Fruit fly (Drosophila melanogaster) whole organism, embryonic: Measurements from ENCODE around the gene Slimp.

Experiments used
- Atf3 ChIP-seq: fragments of 200-800 bp; sonication (Bioruptor generic); optimal IDR thresholded peaks from 3 replicates; lab custom pipeline; 2016; ENCODE audit warnings: missing biosample characterization, missing genetic modification characterization
- CG10321 ChIP-seq: fragments of 200-800 bp; sonication (Bioruptor generic); IDR thresholded peaks from 2 replicates; pipeline ENCODE4 v1.3.6; 2022; ENCODE audit warnings: missing biosample characterization, missing genetic modification characterization
- CG10543 ChIP-seq: fragments of 200-800 bp; sonication (Bioruptor generic); optimal IDR thresholded peaks from 3 replicates; lab custom pipeline; 2017; ENCODE audit warnings: missing biosample characterization, mild to moderate bottlenecking, missing genetic modification characterization, moderate library complexity
- CG11247 ChIP-seq: fragments of 200-800 bp; sonication (Bioruptor generic); IDR thresholded peaks from 2 replicates; pipeline ENCODE4 v1.3.6; 2022; ENCODE audit warnings: missing biosample characterization, missing genetic modification characterization
- CG11560 ChIP-seq: fragments of 200-800 bp; sonication (Bioruptor generic); IDR thresholded peaks from 3 replicates; pipeline ENCODE4 v1.3.6; 2022; ENCODE audit warnings: missing biosample characterization, missing genetic modification characterization
- CG12104 ChIP-seq: fragments of 200-800 bp; sonication (Bioruptor generic); optimal IDR thresholded peaks from 3 replicates; lab custom pipeline; 2016; ENCODE audit warnings: missing biosample characterization, missing genetic modification characterization
- CG12219 ChIP-seq: fragments of 200-800 bp; sonication (Bioruptor generic); optimal IDR thresholded peaks from 3 replicates; lab custom pipeline; 2018; ENCODE audit warnings: missing biosample characterization, mild to moderate bottlenecking, missing genetic modification characterization
- CG12769 ChIP-seq: fragments of 200-800 bp; sonication (Bioruptor generic); optimal IDR thresholded peaks from 2 replicates; lab custom pipeline; 2019; ENCODE audit warnings: missing biosample characterization, mild to moderate bottlenecking, missing genetic modification characterization, moderate library complexity
- CG13123 ChIP-seq: fragments of 200-800 bp; sonication (Bioruptor generic); optimal IDR thresholded peaks from 2 replicates; lab custom pipeline; 2016; ENCODE audit warnings: missing biosample characterization, missing genetic modification characterization
- CG15011 ChIP-seq: fragments of 200-800 bp; sonication (Bioruptor generic); optimal IDR thresholded peaks from 3 replicates; lab custom pipeline; 2018; ENCODE audit warnings: missing biosample characterization, mild to moderate bottlenecking, missing genetic modification characterization
- CG1603 ChIP-seq: fragments of 200-800 bp; sonication (Bioruptor generic); optimal IDR thresholded peaks from 2 replicates; lab custom pipeline; 2019; ENCODE audit warnings: missing biosample characterization, mild to moderate bottlenecking, missing genetic modification characterization, moderate library complexity
- CG16779 ChIP-seq: fragments of 200-800 bp; sonication (Bioruptor generic); IDR thresholded peaks from 2 replicates; pipeline ENCODE4 v1.3.6; 2022; ENCODE audit warnings: missing biosample characterization, missing genetic modification characterization
- CG16863 ChIP-seq: fragments of 200-800 bp; sonication (Bioruptor generic); optimal IDR thresholded peaks from 3 replicates; lab custom pipeline; 2016; ENCODE audit warnings: missing biosample characterization, missing genetic modification characterization
- CG17612 ChIP-seq: fragments of 200-800 bp; sonication (Bioruptor generic); IDR thresholded peaks from 2 replicates; pipeline ENCODE4 v1.3.6; 2022; ENCODE audit warnings: missing biosample characterization, missing genetic modification characterization
- CG18476 ChIP-seq: fragments of 200-800 bp; sonication (Bioruptor generic); optimal IDR thresholded peaks from 2 replicates; lab custom pipeline; 2016; ENCODE audit warnings: missing biosample characterization, mild to moderate bottlenecking, missing genetic modification characterization
- CG3163 ChIP-seq: fragments of 200-800 bp; sonication (Bioruptor generic); optimal IDR thresholded peaks from 3 replicates; lab custom pipeline; 2016; ENCODE audit warnings: missing biosample characterization, missing genetic modification characterization
- CG34422 ChIP-seq: fragments of 200-800 bp; sonication (Bioruptor generic); IDR thresholded peaks from 3 replicates; pipeline ENCODE4 v1.3.6; 2022; ENCODE audit warnings: missing biosample characterization, missing genetic modification characterization
- CG4404 ChIP-seq: fragments of 200-800 bp; sonication (Bioruptor generic); IDR thresholded peaks from 2 replicates; pipeline ENCODE4 v1.3.6; 2022; ENCODE audit warnings: missing biosample characterization, missing genetic modification characterization
- CG4424 ChIP-seq: fragments of 200-800 bp; sonication (Bioruptor generic); optimal IDR thresholded peaks from 3 replicates; lab custom pipeline; 2016; ENCODE audit warnings: missing biosample characterization, missing genetic modification characterization
- CG4854 ChIP-seq: fragments of 200-800 bp; sonication (Bioruptor generic); optimal IDR thresholded peaks from 2 replicates; lab custom pipeline; 2016; ENCODE audit warnings: missing biosample characterization, missing genetic modification characterization, inconsistent platforms
- CG5180 ChIP-seq: fragments of 200-800 bp; sonication (Bioruptor generic); optimal IDR thresholded peaks from 3 replicates; lab custom pipeline; 2017; ENCODE audit warnings: missing biosample characterization, missing genetic modification characterization, mild to moderate bottlenecking, moderate library complexity, missing genetic modification reagents
- CG5953 ChIP-seq: fragments of 200-800 bp; sonication (Bioruptor generic); IDR thresholded peaks from 2 replicates; pipeline ENCODE4 v1.3.6; 2022; ENCODE audit warnings: missing biosample characterization, missing genetic modification characterization
- CG6175 ChIP-seq: fragments of 200-800 bp; sonication (Bioruptor generic); IDR thresholded peaks from 3 replicates; pipeline ENCODE4 v1.3.6; 2022; ENCODE audit warnings: missing biosample characterization, missing genetic modification characterization
- CG8388 ChIP-seq: fragments of 200-800 bp; sonication (Bioruptor generic); optimal IDR thresholded peaks from 2 replicates; lab custom pipeline; 2019; ENCODE audit warnings: missing biosample characterization, mild to moderate bottlenecking, missing genetic modification characterization, moderate library complexity
- CG8924 ChIP-seq: fragments of 200-800 bp; optimal IDR thresholded peaks from 3 replicates; lab custom pipeline; 2019; ENCODE audit warnings: missing biosample characterization, mild to moderate bottlenecking, missing genetic modification characterization, moderate library complexity
- CG9817 ChIP-seq: fragments of 200-800 bp; sonication (Bioruptor generic); optimal IDR thresholded peaks from 2 replicates; lab custom pipeline; 2018; ENCODE audit warnings: missing biosample characterization, mild to moderate bottlenecking, missing genetic modification characterization, moderate library complexity
- Dfd ChIP-seq, 2 experiments: fragments of >200 bp; optimal IDR thresholded peaks; 2 replicates each; lab custom pipeline; 2017; ENCODE audit warnings: missing biosample characterization in 2 of 2, missing genetic modification characterization in 2 of 2
- Ets65A ChIP-seq: fragments of 200-800 bp; sonication (Bioruptor generic); peaks from one replicate; lab custom pipeline; 2016; ENCODE audit warnings: missing biosample characterization, missing genetic modification characterization
- HLH4C ChIP-seq: fragments of 200-800 bp; sonication (Bioruptor generic); IDR thresholded peaks from 3 replicates; pipeline ENCODE4 v1.3.6; 2022; ENCODE audit warnings: missing biosample characterization, missing genetic modification characterization; ENCODE audit not compliant: partially characterized antibody
- Med ChIP-seq: fragments of 200-800 bp; sonication (Bioruptor generic); peaks from one replicate; lab custom pipeline; 2016; ENCODE audit warnings: missing biosample characterization, missing genetic modification characterization, mild to moderate bottlenecking, inconsistent platforms, moderate library complexity
- Mes4 ChIP-seq: fragments of 200-800 bp; sonication (Bioruptor generic); optimal IDR thresholded peaks from 2 replicates; lab custom pipeline; 2016; ENCODE audit warnings: missing biosample characterization, missing genetic modification characterization
- Rx ChIP-seq: fragments of 200-800 bp; sonication (Bioruptor generic); IDR thresholded peaks from 2 replicates; pipeline ENCODE4 v1.3.6; 2022; ENCODE audit warnings: missing biosample characterization, missing genetic modification characterization
- Sox102F ChIP-seq: fragments of 200-800 bp; sonication (Bioruptor generic); optimal IDR thresholded peaks from 2 replicates; lab custom pipeline; 2018; ENCODE audit warnings: missing biosample characterization, mild to moderate bottlenecking, missing genetic modification characterization, moderate library complexity
- Tbp ChIP-seq: fragments of >200 bp; optimal IDR thresholded peaks from 2 replicates; lab custom pipeline; 2018; ENCODE audit warnings: missing biosample characterization, missing genetic modification characterization
- ac ChIP-seq: fragments of 200-800 bp; sonication (Bioruptor generic); optimal IDR thresholded peaks from 3 replicates; lab custom pipeline; 2017; ENCODE audit warnings: missing biosample characterization, mild to moderate bottlenecking, missing genetic modification characterization
- bigmax ChIP-seq: fragments of 200-800 bp; sonication (Bioruptor generic); optimal IDR thresholded peaks from 2 replicates; lab custom pipeline; 2018; ENCODE audit warnings: missing biosample characterization, mild to moderate bottlenecking, missing genetic modification characterization
- danr ChIP-seq: fragments of 200-800 bp; sonication (Bioruptor generic); IDR thresholded peaks from 2 replicates; pipeline ENCODE4 v1.3.6; 2022; ENCODE audit warnings: missing biosample characterization, missing genetic modification characterization
- dati ChIP-seq: fragments of 200-800 bp; sonication (Bioruptor generic); IDR thresholded peaks from 2 replicates; pipeline ENCODE4 v1.3.6; 2022; ENCODE audit warnings: missing biosample characterization, missing genetic modification characterization
- dmrt99B ChIP-seq: fragments of 200-800 bp; sonication (Bioruptor generic); optimal IDR thresholded peaks from 2 replicates; lab custom pipeline; 2018; ENCODE audit warnings: missing biosample characterization, mild to moderate bottlenecking, missing genetic modification characterization, moderate library complexity
- eyg ChIP-seq: fragments of 200-800 bp; sonication (Bioruptor generic); optimal IDR thresholded peaks from 3 replicates; lab custom pipeline; 2016; ENCODE audit warnings: missing biosample characterization, missing genetic modification characterization
- gt ChIP-seq: fragments of 200-800 bp; sonication (Bioruptor generic); IDR thresholded peaks from 2 replicates; pipeline ENCODE4 v1.3.6; 2022; ENCODE audit warnings: missing biosample characterization, missing genetic modification characterization
- hb ChIP-seq: fragments of 200-800 bp; sonication (Bioruptor generic); IDR thresholded peaks from 3 replicates; pipeline ENCODE4 v1.3.6; 2022; ENCODE audit warnings: missing biosample characterization, missing genetic modification characterization; ENCODE audit not compliant: partially characterized antibody
- lmd ChIP-seq: fragments of 200-800 bp; sonication (Bioruptor generic); IDR thresholded peaks from 2 replicates; pipeline ENCODE4 v1.3.6; 2022; ENCODE audit warnings: missing biosample characterization, missing genetic modification characterization
- luna ChIP-seq: fragments of 200-800 bp; sonication (Bioruptor generic); optimal IDR thresholded peaks from 2 replicates; lab custom pipeline; 2016; ENCODE audit warnings: missing biosample characterization, missing genetic modification characterization
- nom ChIP-seq: fragments of 200-800 bp; sonication (Bioruptor generic); optimal IDR thresholded peaks from 2 replicates; lab custom pipeline; 2017; ENCODE audit warnings: missing biosample characterization, missing genetic modification characterization, mild to moderate bottlenecking, moderate library complexity, missing genetic modification reagents
- pfk ChIP-seq: fragments of 200-800 bp; sonication (Bioruptor generic); optimal IDR thresholded peaks from 2 replicates; lab custom pipeline; 2018; ENCODE audit warnings: missing biosample characterization, mild to moderate bottlenecking, missing genetic modification characterization, moderate library complexity
- row ChIP-seq: fragments of 200-800 bp; sonication (Bioruptor generic); IDR thresholded peaks from 3 replicates; pipeline ENCODE4 v1.3.6; 2022; ENCODE audit warnings: missing biosample characterization, missing genetic modification characterization
- sd ChIP-seq: fragments of 200-800 bp; sonication (Bioruptor generic); optimal IDR thresholded peaks from 3 replicates; lab custom pipeline; 2018; ENCODE audit warnings: missing biosample characterization, mild to moderate bottlenecking, missing genetic modification characterization, moderate library complexity
- vfl ChIP-seq: fragments of 200-800 bp; sonication (Bioruptor generic); optimal IDR thresholded peaks from 2 replicates; lab custom pipeline; 2016; ENCODE audit warnings: missing biosample characterization, missing genetic modification characterization
- vnd ChIP-seq: fragments of 200-800 bp; sonication (Bioruptor generic); IDR thresholded peaks from 3 replicates; pipeline ENCODE4 v1.3.6; 2022; ENCODE audit warnings: missing biosample characterization, missing genetic modification characterization; ENCODE audit not compliant: partially characterized antibody
- zfh1 ChIP-seq: fragments of 200-800 bp; sonication (Bioruptor generic); IDR thresholded peaks from 3 replicates; pipeline ENCODE4 v1.3.6; 2022; ENCODE audit warnings: missing biosample characterization, missing genetic modification characterization

Slimp gene

dm6 chr3R:24163556-24164022 is 14.8 kb upstream of the Slimp start, which contains the start of gene Apc2 (continued):
- TF ChIP-seq CG16779 (GFP tag; lab: Robert Waterston, UW): no peak
- TF ChIP-seq eyg (GFP tag; lab: Kevin White, UChicago): no peak
- peak; percentile 47; the same call in 1 of the 3 replicates for TF ChIP-seq vnd
- TF ChIP-seq hb (GFP tag; lab: Robert Waterston, UW): no peak
- TF ChIP-seq CG18476: peak; percentile 61
- TF ChIP-seq Ets65A (GFP tag; lab: Kevin White, UChicago): peak; percentile 79
- TF ChIP-seq sd (tag; lab: Kevin White, UChicago): no peak
- no peak for TF ChIP-seq Atf3 (GFP tag; lab: Kevin White, UChicago)
- TF ChIP-seq CG10321 (GFP tag; lab: Robert Waterston, UW): 0 out of 2 replicates have a peak, but pooled peaks have one; percentile 21
- no peak for TF ChIP-seq CG3163
- no peak for TF ChIP-seq dmrt99B (tag; lab: Kevin White, UChicago)
- no peak for TF ChIP-seq CG12769
- no peak for TF ChIP-seq Dfd (GFP tag; optimal IDR thresholded peaks at IDR 0.05; lab: Kevin White, UChicago)
- TF ChIP-seq dati (GFP tag; lab: Robert Waterston, UW): no peak
- TF ChIP-seq nom: peak; percentile 17
- TF ChIP-seq Mes4: no peak
- peak; percentile 93 for TF ChIP-seq row (GFP tag; lab: Robert Waterston, UW)
- TF ChIP-seq CG1603 (tag; lab: Kevin White, UChicago): no peak
- TF ChIP-seq Med: peak; percentile 77
- peak; percentile 5 for TF ChIP-seq CG12219
- TF ChIP-seq CG13123 (GFP tag; lab: Kevin White, UChicago): no peak
- TF ChIP-seq gt: no peak
- 0 out of 2 replicates have a peak, but pooled peaks have one; percentile 13 for TF ChIP-seq CG17612 (GFP tag; lab: Robert Waterston, UW)
- no peak for TF ChIP-seq bigmax (GFP tag; lab: Kevin White, UChicago)
- TF ChIP-seq CG11560 (tag; lab: Robert Waterston, UW): peak; percentile 89
- no peak for TF ChIP-seq CG6175 (GFP tag; lab: Robert Waterston, UW)
- TF ChIP-seq CG4854 (GFP tag; lab: Kevin White, UChicago): peak; percentile 25
- TF ChIP-seq CG4404 (GFP tag; lab: Robert Waterston, UW): peak; percentile 56
- peak; percentile 64 for TF ChIP-seq lmd (GFP tag; lab: Robert Waterston, UW)
- peak; percentile 58 for TF ChIP-seq Rx
- TF ChIP-seq danr (GFP tag; lab: Robert Waterston, UW): no peak
- TF ChIP-seq Sox102F: peak; percentile 68
- TF ChIP-seq CG8924 (tag; lab: Kevin White, UChicago): peak; percentile 65
- TF ChIP-seq CG5953: no peak
- TF ChIP-seq CG16863: peak; percentile 11
- TF ChIP-seq luna (GFP tag; lab: Kevin White, UChicago): no peak
- 0 out of 2 replicates have a peak, but pooled peaks have one; percentile 21 for TF ChIP-seq CG11247
- TF ChIP-seq pfk: no peak
- TF ChIP-seq zfh1 (GFP tag; lab: Robert Waterston, UW): peak; percentile 63; the same call in 2 of the 3 replicates
- no peak for TF ChIP-seq ac (GFP tag; lab: Kevin White, UChicago)
- peak; percentile 33 for TF ChIP-seq CG4424 (GFP tag; lab: Kevin White, UChicago)
- TF ChIP-seq HLH4C (GFP tag; lab: Robert Waterston, UW): peak; percentile 27; the same call in 1 of the 3 replicates
- TF ChIP-seq Tbp (GFP tag; lab: Kevin White, UChicago): no peak
- TF ChIP-seq CG5180 (GFP tag; lab: Kevin White, UChicago): no peak
- TF ChIP-seq CG8388 (GFP tag; lab: Kevin White, UChicago): peak; percentile 55
- TF ChIP-seq CG9817 (tag; lab: Kevin White, UChicago): peak; percentile 58
- peak; percentile 14 for TF ChIP-seq CG15011 (GFP tag; lab: Kevin White, UChicago)
- TF ChIP-seq vfl (GFP tag; lab: Kevin White, UChicago): no peak
- peak; percentile 45 for TF ChIP-seq CG12104
- peak; percentile 30 for TF ChIP-seq CG10543 (GFP tag; lab: Kevin White, UChicago)
- peak; percentile 67; the same call in 2 of the 3 replicates for TF ChIP-seq CG34422 (GFP tag; lab: Robert Waterston, UW)
